Worm (Caenorhabditis elegans) whole organism, late embryonic: Measurements from ENCODE around the gene F58F6.6.

Experiments used
- C38D4.7 ChIP-seq: fragments of 200-800 bp; sonication (Bioruptor generic); optimal IDR thresholded peaks from 2 replicates; lab custom pipeline; 2018; ENCODE audit warnings: mild to moderate bottlenecking, missing genetic modification characterization, moderate library complexity, missing compliant biosample characterization
- ama-1 ChIP-seq: fragments of 150-350 bp; optimal IDR thresholded peaks from 2 replicates; lab custom pipeline; 2014
- ceh-14 ChIP-seq: sonication (generic microtip); optimal IDR thresholded peaks from 2 replicates; lab custom pipeline; 2016; ENCODE audit warnings: missing genotype, missing genetic modification characterization, missing compliant biosample characterization
- ceh-19 ChIP-seq: fragments of 200-800 bp; sonication (Bioruptor generic); optimal IDR thresholded peaks from 2 replicates; lab custom pipeline; 2018; ENCODE audit warnings: mild to moderate bottlenecking, missing genetic modification characterization, missing compliant biosample characterization
- ceh-45 ChIP-seq: fragments of 200-800 bp; sonication (Bioruptor generic); IDR thresholded peaks from 2 replicates; pipeline ENCODE4 v1.3.6; 2022; ENCODE audit warnings: missing genetic modification reagents, missing genetic modification characterization, missing compliant biosample characterization
- ceh-9 ChIP-seq: sonication (generic microtip); optimal IDR thresholded peaks from 2 replicates; lab custom pipeline; 2016; ENCODE audit warnings: mild to moderate bottlenecking, missing genetic modification characterization, inconsistent platforms, missing compliant biosample characterization
- dmd-4 ChIP-seq: sonication (generic microtip); optimal IDR thresholded peaks from 2 replicates; lab custom pipeline; 2016; ENCODE audit warnings: borderline replicate concordance, missing genetic modification characterization, missing compliant biosample characterization
- fkh-10 ChIP-seq: fragments of 150-350 bp; optimal IDR thresholded peaks from 2 replicates; lab custom pipeline; 2014; ENCODE audit warnings: missing biosample characterization, missing genetic modification reagents, missing genetic modification characterization
- hlh-6 ChIP-seq: sonication (generic microtip); optimal IDR thresholded peaks from 2 replicates; lab custom pipeline; 2016; ENCODE audit warnings: missing genotype, missing genetic modification characterization, missing compliant biosample characterization
- pag-3 ChIP-seq: sonication (generic microtip); optimal IDR thresholded peaks from 2 replicates; lab custom pipeline; 2016; ENCODE audit warnings: missing compliant biosample characterization, missing genetic modification characterization, borderline replicate concordance
- pha-4 ChIP-seq: fragments of 150-350 bp; optimal IDR thresholded peaks from 2 replicates; lab custom pipeline; 2018; ENCODE audit warnings: missing biosample characterization, missing genetic modification reagents, missing genetic modification characterization
- pqm-1 ChIP-seq: sonication (generic microtip); optimal IDR thresholded peaks from 2 replicates; lab custom pipeline; 2016; ENCODE audit warnings: missing genetic modification characterization, missing compliant biosample characterization
- sox-4 ChIP-seq: sonication (generic microtip); optimal IDR thresholded peaks from 2 replicates; lab custom pipeline; 2017; ENCODE audit warnings: mild to moderate bottlenecking, missing genetic modification characterization, inconsistent platforms, missing compliant biosample characterization
- unc-55 ChIP-seq: sonication (generic microtip); optimal IDR thresholded peaks from 2 replicates; lab custom pipeline; 2017; ENCODE audit warnings: missing biosample characterization, missing genetic modification reagents, missing genetic modification characterization

DNA sequence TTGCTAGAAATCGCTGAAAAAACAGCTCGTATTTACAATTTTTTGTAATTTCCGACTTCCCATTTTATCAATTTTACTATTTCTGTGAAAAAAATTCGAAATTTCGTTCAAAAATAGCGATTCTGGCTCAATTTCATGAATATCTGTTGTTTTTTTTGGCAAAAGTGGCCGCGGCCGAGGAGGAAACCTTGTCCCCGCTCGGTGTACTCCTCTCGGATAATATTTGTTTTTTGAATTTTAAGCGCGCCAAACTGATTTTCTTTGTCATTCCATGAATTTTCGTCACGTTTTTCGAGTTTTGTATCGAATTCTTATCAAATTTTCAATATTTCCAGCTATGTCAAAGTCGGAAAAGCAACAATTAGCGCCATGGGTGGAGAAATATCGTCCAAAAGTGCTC is 6.1 kb downstream of the F58F6.6 start, which contains the start of gene rfc-2:
- TF ChIP-seq unc-55 (GFP tag; lab: Kevin White, UChicago) (no peak), hlh-6 (tag; lab: Kevin White, UChicago) (no peak), pag-3 (tag; lab: Kevin White, UChicago) (no peak), sox-4 (no peak), fkh-10 (GFP tag; lab: Kevin White, UChicago) (no peak), pqm-1 (tag; lab: Kevin White, UChicago) (no peak), ama-1 (lab: Kevin White, UChicago) (no peak), pha-4 (tag; lab: Kevin White, UChicago) (no peak), ceh-45 (GFP tag; lab: Robert Waterston, UW) (no peak), ceh-14 (no peak), ceh-9 (no peak), ceh-19 (GFP tag; lab: Kevin White, UChicago) (no peak), dmd-4 (tag; lab: Kevin White, UChicago) (no peak), C38D4.7 (no peak)
